Worm (Caenorhabditis elegans) whole organism, L4/young adult: ENCODE data around the gene C54F6.17.

Experiments used
- W03F9.2 ChIP-seq: fragments of 150-350 bp; optimal IDR thresholded peaks from 2 replicates; lab custom pipeline; 2014; ENCODE audit warnings: missing biosample characterization, missing genetic modification characterization
- dao-5 ChIP-seq: sonication (generic microtip); optimal IDR thresholded peaks from 2 replicates; lab custom pipeline; 2016; ENCODE audit warnings: missing genotype, missing genetic modification characterization, moderate library complexity, missing compliant biosample characterization
- him-1 ChIP-seq: sonication (generic microtip); optimal IDR thresholded peaks from 2 replicates; lab custom pipeline; 2016; ENCODE audit warnings: missing genotype, missing genetic modification reagents, missing genetic modification characterization, missing compliant biosample characterization

DNA sequence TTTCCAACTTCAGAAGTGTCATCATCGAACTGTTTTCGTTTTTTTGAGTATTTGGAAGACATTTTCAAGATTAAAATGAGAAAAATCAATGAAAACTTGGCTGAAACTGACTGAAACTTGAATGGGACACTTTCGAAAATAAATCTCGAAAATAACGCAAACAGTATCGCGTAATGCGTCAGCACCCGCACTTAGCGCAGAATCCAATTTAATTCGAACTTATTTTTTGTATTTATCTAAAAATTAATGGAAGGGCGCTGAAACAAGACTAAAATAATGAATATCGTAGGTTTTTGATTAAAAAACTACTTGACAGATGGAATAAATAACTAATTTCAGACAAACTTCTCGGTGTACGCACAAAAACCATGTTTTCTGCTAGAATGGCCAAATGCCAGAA, 48.3 kb downstream of the C54F6.17 start, which contains the start of the genes snu-66 and ints-9:
- TF ChIP-seq dao-5 (tag; lab: Kevin White, UChicago) (no peak), him-1 (tag; lab: Kevin White, UChicago) (no peak), W03F9.2 (no peak)
